Worm (Caenorhabditis elegans) whole organism, mixed stage, embryonic: Measurements from ENCODE around the gene B0304.2.

ENCODE experiments used
- M03D4.4 ChIP-seq: sonication (generic microtip); optimal IDR thresholded peaks from 2 replicates; lab custom pipeline; 2017; ENCODE audit warnings: mild to moderate bottlenecking, missing genetic modification characterization, missing compliant biosample characterization
- blmp-1 ChIP-seq: fragments of 150-350 bp; optimal IDR thresholded peaks from 2 replicates; lab custom pipeline; 2014; ENCODE audit warnings: missing biosample characterization, missing genetic modification characterization
- ceh-39 ChIP-seq: fragments of 150-350 bp; optimal IDR thresholded peaks from 2 replicates; lab custom pipeline; 2014; ENCODE audit warnings: missing biosample characterization, missing genetic modification characterization
- ceh-43 ChIP-seq: fragments of 200-800 bp; sonication (Bioruptor generic); optimal IDR thresholded peaks from 2 replicates; lab custom pipeline; 2018; ENCODE audit warnings: mild to moderate bottlenecking, missing genetic modification characterization, moderate library complexity, missing compliant biosample characterization
- ces-1 ChIP-seq: fragments of 150-350 bp; optimal IDR thresholded peaks from 2 replicates; lab custom pipeline; 2014; ENCODE audit warnings: missing biosample characterization, missing genetic modification reagents, missing genetic modification characterization
- cnd-1 ChIP-seq: fragments of 200-800 bp; sonication (Bioruptor generic); optimal IDR thresholded peaks from 2 replicates; lab custom pipeline; 2018; ENCODE audit warnings: mild to moderate bottlenecking, missing genetic modification characterization, missing compliant biosample characterization
- drap-1 ChIP-seq: fragments of 200-800 bp; sonication (Bioruptor generic); optimal IDR thresholded peaks from 3 replicates; lab custom pipeline; 2018; ENCODE audit warnings: mild to moderate bottlenecking, missing genetic modification characterization, missing compliant biosample characterization
- elt-1 ChIP-seq: sonication (generic microtip); optimal IDR thresholded peaks from 2 replicates; lab custom pipeline; 2017; ENCODE audit warnings: missing genetic modification characterization, mild to moderate bottlenecking, missing compliant biosample characterization, antibody characterized with exemption, moderate library complexity, borderline replicate concordance; ENCODE audit not compliant: insufficient read depth
- elt-3 ChIP-seq: fragments of 150-350 bp; optimal IDR thresholded peaks from 2 replicates; lab custom pipeline; 2014; ENCODE audit warnings: missing biosample characterization, missing genetic modification characterization
- flh-1 ChIP-seq: fragments of 200-800 bp; sonication (Bioruptor generic); optimal IDR thresholded peaks from 2 replicates; lab custom pipeline; 2018; ENCODE audit warnings: mild to moderate bottlenecking, missing genetic modification characterization, moderate library complexity, missing compliant biosample characterization
- ham-2 ChIP-seq: fragments of 200-800 bp; sonication (Bioruptor generic); optimal IDR thresholded peaks from 2 replicates; lab custom pipeline; 2018; ENCODE audit warnings: mild to moderate bottlenecking, missing genetic modification characterization, missing compliant biosample characterization
- hlh-1 ChIP-seq: fragments of 150-350 bp; optimal IDR thresholded peaks from 2 replicates; lab custom pipeline; 2014; ENCODE audit warnings: missing biosample characterization, missing genetic modification reagents, missing genetic modification characterization
- lin-13 ChIP-seq: fragments of 150-350 bp; optimal IDR thresholded peaks from 2 replicates; lab custom pipeline; 2014; ENCODE audit warnings: missing biosample characterization, missing genetic modification characterization
- lin-32 ChIP-seq: fragments of 200-800 bp; sonication (Bioruptor generic); optimal IDR thresholded peaks from 2 replicates; lab custom pipeline; 2018; ENCODE audit warnings: mild to moderate bottlenecking, missing genetic modification characterization, missing compliant biosample characterization
- mab-5 ChIP-seq: fragments of 150-350 bp; optimal IDR thresholded peaks from 2 replicates; lab custom pipeline; 2014; ENCODE audit warnings: missing biosample characterization, missing genetic modification characterization
- mep-1 ChIP-seq: fragments of 150-350 bp; optimal IDR thresholded peaks from 2 replicates; lab custom pipeline; 2017; ENCODE audit warnings: missing biosample characterization, missing genetic modification reagents, missing genetic modification characterization, inconsistent platforms
- mls-2 ChIP-seq: sonication (generic microtip); optimal IDR thresholded peaks from 2 replicates; lab custom pipeline; 2016; ENCODE audit warnings: mild to moderate bottlenecking, missing genetic modification characterization, moderate library complexity, missing compliant biosample characterization
- nhr-12 ChIP-seq: fragments of 150-350 bp; optimal IDR thresholded peaks from 2 replicates; lab custom pipeline; 2014; ENCODE audit warnings: missing biosample characterization, missing genetic modification characterization
- nhr-2 ChIP-seq: fragments of 150-350 bp; optimal IDR thresholded peaks from 2 replicates; lab custom pipeline; 2014; ENCODE audit warnings: missing biosample characterization, missing genetic modification characterization
- nhr-237 ChIP-seq: fragments of 150-350 bp; optimal IDR thresholded peaks from 2 replicates; lab custom pipeline; 2014; ENCODE audit warnings: missing biosample characterization, missing genetic modification characterization
- nhr-28 ChIP-seq: fragments of 150-350 bp; optimal IDR thresholded peaks from 2 replicates; lab custom pipeline; 2014; ENCODE audit warnings: missing biosample characterization, missing genetic modification characterization
- nhr-76 ChIP-seq: sonication (generic microtip); optimal IDR thresholded peaks from 2 replicates; lab custom pipeline; 2017; ENCODE audit warnings: missing biosample characterization, missing genetic modification characterization
- pha-4 ChIP-seq: fragments of 150-350 bp; optimal IDR thresholded peaks from 2 replicates; lab custom pipeline; 2018; ENCODE audit warnings: missing biosample characterization, missing genetic modification reagents, missing genetic modification characterization
- snpc-4 ChIP-seq: fragments of 150-350 bp; optimal IDR thresholded peaks from 2 replicates; lab custom pipeline; 2014; ENCODE audit warnings: missing biosample characterization, missing genetic modification characterization
- sptf-1 ChIP-seq: sonication (generic microtip); optimal IDR thresholded peaks from 2 replicates; lab custom pipeline; 2017; ENCODE audit warnings: mild to moderate bottlenecking, missing genetic modification characterization, moderate library complexity, missing compliant biosample characterization
- unc-120 ChIP-seq: sonication (generic microtip); optimal IDR thresholded peaks from 2 replicates; lab custom pipeline; 2017; ENCODE audit warnings: missing genetic modification characterization, missing compliant biosample characterization; ENCODE audit not compliant: poor library complexity, severe bottlenecking
- unc-39 ChIP-seq: fragments of 150-350 bp; optimal IDR thresholded peaks from 2 replicates; lab custom pipeline; 2014; ENCODE audit warnings: missing biosample characterization, missing genetic modification characterization
- unc-62 ChIP-seq: fragments of 150-350 bp; optimal IDR thresholded peaks from 2 replicates; lab custom pipeline; 2014; ENCODE audit warnings: missing biosample characterization, missing genetic modification reagents, missing genetic modification characterization
- ztf-11 ChIP-seq: fragments of 150-350 bp; optimal IDR thresholded peaks from 2 replicates; lab custom pipeline; 2014; ENCODE audit warnings: missing biosample characterization, missing genetic modification characterization

Gene B0304.2

DNA sequence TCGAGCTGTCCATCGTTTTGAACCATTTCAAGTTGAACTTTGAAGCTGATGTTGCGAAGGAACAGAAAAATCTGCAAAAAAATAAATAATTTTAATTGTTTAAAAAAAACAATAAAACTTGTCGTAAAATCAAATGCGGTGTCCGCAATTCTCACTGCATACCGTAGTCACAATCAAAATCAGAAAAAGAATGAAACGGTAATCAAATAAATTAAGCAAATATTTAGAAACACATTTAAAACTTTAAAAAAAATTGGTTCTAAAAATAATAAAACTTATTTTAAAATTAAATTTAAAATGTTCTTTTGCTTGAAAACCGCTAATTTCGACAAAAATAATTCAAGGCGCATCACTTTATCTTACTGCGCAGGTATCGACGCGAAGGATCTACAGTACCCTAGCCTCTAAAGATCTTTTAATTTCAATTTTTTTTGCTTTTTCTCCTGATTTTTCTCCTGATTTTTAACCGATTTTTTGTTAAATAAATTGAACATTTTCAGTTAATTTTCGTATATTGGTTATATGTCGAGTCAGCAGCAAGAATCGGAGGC is at the start of gene B0304.2, which contains the start of gene B0304.4:
Gene B0304.2 (plus strand): TSS at position 501 of the 551 bp plus-strand sequence.
Gene B0304.4 (minus strand): TSS at position 101 of the 551 bp plus-strand sequence.
- no peak for TF ChIP-seq unc-120 (tag; lab: Kevin White, UChicago)

ce11 chrII:4474005-4474655 is 49.3 kb upstream of the B0304.2 start:
- TF ChIP-seq nhr-12 (tag; lab: Kevin White, UChicago) (no peak), lin-32 (GFP tag; lab: Kevin White, UChicago) (no peak), snpc-4 (no peak), ces-1 (GFP tag; lab: Kevin White, UChicago) (no peak), nhr-2 (tag; lab: Kevin White, UChicago) (no peak), hlh-1 (no peak), mab-5 (tag; lab: Kevin White, UChicago) (no peak), nhr-237 (tag; lab: Kevin White, UChicago) (no peak), blmp-1 (tag; lab: Kevin White, UChicago) (no peak), M03D4.4 (no peak), ztf-11 (tag; lab: Kevin White, UChicago) (no peak), lin-13 (tag; lab: Kevin White, UChicago) (no peak), cnd-1 (tag; lab: Kevin White, UChicago) (no peak), ceh-39 (tag; lab: Kevin White, UChicago) (no peak), sptf-1 (tag; lab: Kevin White, UChicago) (no peak), flh-1 (GFP tag; lab: Kevin White, UChicago) (no peak)

ce11 chrII:4478303-4478702 is 45.1 kb upstream of the B0304.2 start, which contains the start of gene T05C1.1:
T05C1.1 (plus strand) TSS chrII:4478603.
- TF ChIP-seq ham-2 (GFP tag; lab: Kevin White, UChicago) (no peak), unc-39 (no peak), pha-4 (tag; lab: Kevin White, UChicago) (no peak), nhr-76 (tag; lab: Kevin White, UChicago) (no peak), unc-62 (GFP tag; lab: Kevin White, UChicago) (no peak), flh-1 (GFP tag; lab: Kevin White, UChicago) (no peak), mep-1 (tag; lab: Kevin White, UChicago) (no peak), drap-1 (GFP tag; lab: Kevin White, UChicago) (no peak), lin-32 (GFP tag; lab: Kevin White, UChicago) (no peak), nhr-28 (tag; lab: Kevin White, UChicago) (no peak), ceh-43 (GFP tag; lab: Kevin White, UChicago) (no peak), mab-5 (tag; lab: Kevin White, UChicago) (no peak)

DNA sequence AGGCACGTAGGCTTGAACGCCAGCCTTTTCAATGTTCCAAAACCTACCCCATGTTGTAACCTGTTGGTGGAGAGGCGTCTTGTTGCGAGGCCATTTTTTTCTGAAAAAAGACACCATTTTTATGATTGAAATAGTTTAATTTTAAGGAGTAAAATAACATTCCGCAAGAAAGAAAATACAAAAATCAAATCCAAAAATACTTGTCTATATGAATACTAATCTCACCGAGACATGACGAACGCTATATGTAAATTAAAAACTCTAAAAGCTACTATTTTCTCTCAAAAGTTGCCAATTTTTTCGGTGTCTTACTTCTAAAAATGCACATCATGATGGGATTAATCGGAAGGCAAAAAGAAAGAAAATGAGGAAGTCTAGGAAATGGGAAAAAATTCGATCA is 41.4 kb upstream of the B0304.2 start, which contains the start of gene T05C1.2:
Gene T05C1.2 (minus strand): TSS at position 101 of the 400 bp plus-strand sequence.
- TF ChIP-seq nhr-76 (tag; lab: Kevin White, UChicago) = no peak
- TF ChIP-seq elt-3 (tag; lab: Kevin White, UChicago) = no peak
- no peak for TF ChIP-seq pha-4 (tag; lab: Kevin White, UChicago)
- TF ChIP-seq drap-1 (GFP tag; lab: Kevin White, UChicago) = no peak
- no peak for TF ChIP-seq blmp-1 (tag; lab: Kevin White, UChicago)
- TF ChIP-seq mls-2 = no peak
- TF ChIP-seq nhr-237 (tag; lab: Kevin White, UChicago) = no peak
- no peak for TF ChIP-seq ces-1 (GFP tag; lab: Kevin White, UChicago)
- no peak for TF ChIP-seq ham-2 (GFP tag; lab: Kevin White, UChicago)
- TF ChIP-seq M03D4.4 = no peak

DNA sequence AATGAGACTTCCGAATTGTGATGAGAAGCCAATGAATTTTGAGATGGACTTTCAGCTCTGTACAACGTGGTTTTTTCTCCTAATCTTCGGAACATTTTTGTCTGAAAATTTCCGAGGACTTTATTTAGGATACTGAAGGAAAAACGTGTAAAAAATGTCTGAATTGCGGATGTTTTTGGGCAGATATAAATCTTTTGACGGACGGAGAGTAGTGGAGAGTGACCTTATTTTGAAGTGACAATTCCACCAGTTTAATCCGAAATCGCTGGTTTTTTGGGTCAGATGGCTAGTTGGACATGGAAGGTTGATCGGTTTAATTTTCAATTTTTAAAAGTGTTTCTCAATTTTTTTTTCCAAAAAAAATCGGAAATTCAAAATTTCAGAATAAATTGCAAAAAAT is 34.1 kb upstream of the B0304.2 start, which contains the start of gene T05C1.3:
Gene T05C1.3 (minus strand): TSS at position 101 of the 400 bp plus-strand sequence.
- no peak for TF ChIP-seq unc-120 (tag; lab: Kevin White, UChicago)
- TF ChIP-seq nhr-2 (tag; lab: Kevin White, UChicago) = no peak
- TF ChIP-seq flh-1 (GFP tag; lab: Kevin White, UChicago) = no peak
- TF ChIP-seq elt-1 (tag; lab: Kevin White, UChicago) = no peak
- TF ChIP-seq cnd-1 (tag; lab: Kevin White, UChicago) = no peak
- no peak for TF ChIP-seq lin-13 (tag; lab: Kevin White, UChicago)
- TF ChIP-seq mep-1 (tag; lab: Kevin White, UChicago) = no peak
- TF ChIP-seq M03D4.4 = no peak
